Worm (Caenorhabditis elegans): ENCODE data around the gene Y39A1A.2.

- TF ChIP-seq nhr-28 (tag; optimal IDR thresholded peaks at IDR 0.05): no peak
- no peak for TF ChIP-seq mep-1 (tag; optimal IDR thresholded peaks at IDR 0.05)
- TF ChIP-seq ceh-62 (tag; optimal IDR thresholded peaks at IDR 0.05): no peak
- TF ChIP-seq aly-2 (tag; optimal IDR thresholded peaks at IDR 0.05): no peak
- no peak for TF ChIP-seq ceh-20 (GFP tag; IDR thresholded peaks at IDR 0.05)
- TF ChIP-seq lin-13 (GFP tag; optimal IDR thresholded peaks at IDR 0.05): no peak
- TF ChIP-seq snpc-4 (tag; optimal IDR thresholded peaks at IDR 0.05): no peak
- no peak for TF ChIP-seq fkh-10 (GFP tag; optimal IDR thresholded peaks at IDR 0.05)
- no peak for TF ChIP-seq ama-1 (optimal IDR thresholded peaks at IDR 0.05)
- TF ChIP-seq nhr-42 (GFP tag; IDR thresholded peaks at IDR 0.05): no peak
- TF ChIP-seq jun-1 (tag; optimal IDR thresholded peaks at IDR 0.05): no peak
These were observed 42.7 kb upstream of the Y39A1A.2 start, which contains the start of gene orc-4 for ce11 chrIII:10646094-10646493.
